Worm (Caenorhabditis elegans) whole organism, L4 larva: Measurements from ENCODE around the gene lin-9.
A peak's percentile ranks its signal among the peaks of the same experiment; 100 is the strongest.

Experiments
- F10B5.3 ChIP-seq: sonication (generic microtip); optimal IDR thresholded peaks from 2 replicates; lab custom pipeline; 2016; ENCODE audit warnings: mild to moderate bottlenecking, missing genetic modification characterization, missing compliant biosample characterization
- F37D6.2 ChIP-seq: sonication (generic microtip); optimal IDR thresholded peaks from 2 replicates; lab custom pipeline; 2016; ENCODE audit warnings: mild to moderate bottlenecking, missing genetic modification characterization, missing compliant biosample characterization
- F44E2.7 ChIP-seq: fragments of 200-800 bp; sonication (Bioruptor generic); IDR thresholded peaks from 2 replicates; pipeline ENCODE4 v2.1.2; 2022; ENCODE audit warnings: missing genetic modification characterization, missing compliant biosample characterization
- F49E8.2 ChIP-seq: sonication (generic microtip); optimal IDR thresholded peaks from 2 replicates; lab custom pipeline; 2016; ENCODE audit warnings: missing compliant biosample characterization, mild to moderate bottlenecking, missing genetic modification characterization, borderline replicate concordance
- T20F7.1 ChIP-seq: fragments of 200-800 bp; sonication (Bioruptor generic); optimal IDR thresholded peaks from 2 replicates; lab custom pipeline; 2018; ENCODE audit warnings: mild to moderate bottlenecking, missing genetic modification characterization, missing compliant biosample characterization
- ZK337.2 ChIP-seq: fragments of 200-800 bp; sonication (Bioruptor generic); IDR thresholded peaks from 2 replicates; pipeline ENCODE4 v1.3.6; 2022; ENCODE audit warnings: missing genetic modification reagents, missing genetic modification characterization, missing compliant biosample characterization
- arid-1 ChIP-seq: fragments of 200-800 bp; sonication (Bioruptor generic); conservative IDR thresholded peaks from 2 replicates; pipeline ENCODE4 v1.3.6; 2022; ENCODE audit warnings: missing genetic modification reagents, missing genetic modification characterization, missing compliant biosample characterization
- ceh-20 ChIP-seq: fragments of 200-800 bp; sonication (Bioruptor generic); IDR thresholded peaks from 2 replicates; pipeline ENCODE4 v1.3.6; 2022; ENCODE audit warnings: missing genetic modification reagents, missing genetic modification characterization, missing compliant biosample characterization
- ceh-28 ChIP-seq: fragments of 150-350 bp; optimal IDR thresholded peaks from 2 replicates; lab custom pipeline; 2014; ENCODE audit warnings: missing biosample characterization, missing genetic modification reagents, missing genetic modification characterization
- ctbp-1 ChIP-seq: fragments of 200-800 bp; sonication (Bioruptor generic); IDR thresholded peaks from 2 replicates; pipeline ENCODE4 v1.3.6; 2022; ENCODE audit warnings: missing genetic modification reagents, missing genetic modification characterization, missing compliant biosample characterization
- daf-12 ChIP-seq: fragments of 150-350 bp; optimal IDR thresholded peaks from 2 replicates; lab custom pipeline; 2014; ENCODE audit warnings: missing biosample characterization, missing genetic modification reagents, missing genetic modification characterization
- daf-16 ChIP-seq, 3 experiments: sonication (generic microtip); optimal IDR thresholded peaks; 2 replicates each; lab custom pipeline; 2016 to 2017; ENCODE audit warnings: missing genetic modification characterization in 3 of 3, missing genetic modification reagents in 3 of 3, mild to moderate bottlenecking in 2 of 3, missing compliant biosample characterization in 2 of 3, missing biosample characterization in 1 of 3, moderate library complexity in 1 of 3
- dmd-6 ChIP-seq: fragments of 200-800 bp; sonication (Bioruptor generic); IDR thresholded peaks from 2 replicates; pipeline ENCODE4 v1.3.6; 2022; ENCODE audit warnings: missing genetic modification reagents, missing genetic modification characterization, missing compliant biosample characterization
- dpl-1 ChIP-seq: fragments of 150-350 bp; optimal IDR thresholded peaks from 2 replicates; lab custom pipeline; 2014; ENCODE audit warnings: missing biosample characterization, missing genetic modification reagents, missing genetic modification characterization
- dve-1 ChIP-seq: sonication (generic microtip); optimal IDR thresholded peaks from 2 replicates; lab custom pipeline; 2017; ENCODE audit warnings: antibody characterized with exemption, mild to moderate bottlenecking, missing genetic modification characterization, missing compliant biosample characterization; ENCODE audit not compliant: insufficient read depth
- fkh-10 ChIP-seq: fragments of 150-350 bp; optimal IDR thresholded peaks from 2 replicates; lab custom pipeline; 2014; ENCODE audit warnings: missing biosample characterization, missing genetic modification reagents, missing genetic modification characterization
- fos-1 ChIP-seq: fragments of 150-350 bp; optimal IDR thresholded peaks from 2 replicates; lab custom pipeline; 2014; ENCODE audit warnings: missing biosample characterization, missing genetic modification characterization
- hlh-11 ChIP-seq: fragments of 200-800 bp; sonication (Bioruptor generic); optimal IDR thresholded peaks from 2 replicates; lab custom pipeline; 2018; ENCODE audit warnings: mild to moderate bottlenecking, missing genetic modification characterization, missing compliant biosample characterization
- hlh-30 ChIP-seq: sonication (generic microtip); optimal IDR thresholded peaks from 2 replicates; lab custom pipeline; 2017; ENCODE audit warnings: antibody characterized with exemption, mild to moderate bottlenecking, missing genetic modification characterization, missing compliant biosample characterization; ENCODE audit not compliant: insufficient read depth
- hmg-1.1 ChIP-seq: fragments of 200-800 bp; sonication (Bioruptor generic); IDR thresholded peaks from 2 replicates; pipeline ENCODE4 v1.3.6; 2022; ENCODE audit warnings: missing genetic modification reagents, missing genetic modification characterization, missing compliant biosample characterization
- lin-1 ChIP-seq: fragments of 200-800 bp; sonication (Bioruptor generic); IDR thresholded peaks from 2 replicates; pipeline ENCODE4 v1.3.6; 2022; ENCODE audit warnings: missing genetic modification reagents, missing genetic modification characterization, missing compliant biosample characterization
- lin-13 ChIP-seq: fragments of 150-350 bp; optimal IDR thresholded peaks from 2 replicates; lab custom pipeline; 2014; ENCODE audit warnings: missing biosample characterization, missing genetic modification reagents, missing genetic modification characterization
- lin-15B ChIP-seq: fragments of 150-350 bp; sonication (generic microtip); optimal IDR thresholded peaks from 3 replicates; lab custom pipeline; 2014; ENCODE audit warnings: missing biosample characterization, missing genetic modification characterization
- lin-38 ChIP-seq: fragments of 200-800 bp; sonication (Bioruptor generic); IDR thresholded peaks from 2 replicates; pipeline ENCODE4 v1.3.6; 2022; ENCODE audit warnings: missing genetic modification reagents, missing genetic modification characterization, missing compliant biosample characterization
- lsy-2 ChIP-seq, 2 experiments: fragments of 150-350 bp in 1 of 2; sonication (generic microtip) in 1 of 2; optimal IDR thresholded peaks; 2 replicates each; lab custom pipeline; 2014 to 2017; ENCODE audit warnings: missing biosample characterization in 2 of 2, missing genetic modification characterization in 2 of 2
- madf-9 ChIP-seq: fragments of 200-800 bp; sonication (Bioruptor generic); conservative IDR thresholded peaks from 2 replicates; pipeline ENCODE4 v1.3.6; 2022; ENCODE audit warnings: missing genetic modification reagents, missing genetic modification characterization, missing compliant biosample characterization
- mdt-29 ChIP-seq: fragments of 200-800 bp; sonication (Bioruptor generic); IDR thresholded peaks from 2 replicates; pipeline ENCODE4 v1.3.6; 2022; ENCODE audit warnings: missing genetic modification reagents, missing genetic modification characterization, missing compliant biosample characterization
- mes-2 ChIP-seq: sonication (generic microtip); optimal IDR thresholded peaks from 2 replicates; lab custom pipeline; 2016; ENCODE audit warnings: missing genotype, mild to moderate bottlenecking, missing genetic modification characterization, missing compliant biosample characterization; ENCODE audit not compliant: poor library complexity, severe bottlenecking
- nhr-102 ChIP-seq: sonication (generic microtip); optimal IDR thresholded peaks from 2 replicates; lab custom pipeline; 2016; ENCODE audit warnings: mild to moderate bottlenecking, missing genetic modification characterization, moderate library complexity, missing compliant biosample characterization
- nhr-11 ChIP-seq: fragments of 150-350 bp; optimal IDR thresholded peaks from 2 replicates; lab custom pipeline; 2014; ENCODE audit warnings: missing biosample characterization, missing genetic modification characterization
- nhr-237 ChIP-seq: sonication (generic microtip); optimal IDR thresholded peaks from 2 replicates; lab custom pipeline; 2017; ENCODE audit warnings: missing biosample characterization, missing genetic modification characterization
- nhr-28 ChIP-seq: fragments of 150-350 bp; optimal IDR thresholded peaks from 2 replicates; lab custom pipeline; 2014; ENCODE audit warnings: missing biosample characterization, missing genetic modification characterization
- nhr-48 ChIP-seq: sonication (generic microtip); optimal IDR thresholded peaks from 2 replicates; lab custom pipeline; 2016; ENCODE audit warnings: mild to moderate bottlenecking, missing genetic modification characterization, missing compliant biosample characterization
- nhr-6 ChIP-seq: fragments of 150-350 bp; optimal IDR thresholded peaks from 2 replicates; lab custom pipeline; 2014; ENCODE audit warnings: missing biosample characterization, missing genetic modification characterization
- nhr-77 ChIP-seq: fragments of 150-350 bp; optimal IDR thresholded peaks from 2 replicates; lab custom pipeline; 2014; ENCODE audit warnings: missing biosample characterization, missing genetic modification characterization
- pha-4 ChIP-seq, 2 experiments: fragments of 150-350 bp in 1 of 2; fragments of 200-800 bp in 1 of 2; sonication (Bioruptor generic) in 1 of 2; IDR thresholded peaks in 1 of 2; optimal IDR thresholded peaks in 1 of 2; 2 replicates each; pipeline versions ENCODE4 v1.3.6 to Lab custom; 2014 to 2022; ENCODE audit warnings: missing genetic modification characterization in 2 of 2, missing genetic modification reagents in 2 of 2, missing biosample characterization in 1 of 2, missing compliant biosample characterization in 1 of 2
- php-3 ChIP-seq: fragments of 200-800 bp; sonication (Bioruptor generic); IDR thresholded peaks from 2 replicates; pipeline ENCODE4 v1.3.6; 2022; ENCODE audit warnings: missing genetic modification reagents, missing genetic modification characterization, missing compliant biosample characterization
- pqm-1 ChIP-seq: sonication (generic microtip); optimal IDR thresholded peaks from 2 replicates; lab custom pipeline; 2017; ENCODE audit warnings: missing biosample characterization, missing genetic modification characterization
- saeg-2 ChIP-seq: fragments of 200-800 bp; sonication (Bioruptor generic); IDR thresholded peaks from 2 replicates; pipeline ENCODE4 v1.3.6; 2022; ENCODE audit warnings: missing genetic modification reagents, missing genetic modification characterization, missing compliant biosample characterization
- sdz-12 ChIP-seq: fragments of 200-800 bp; sonication (Bioruptor generic); optimal IDR thresholded peaks from 2 replicates; lab custom pipeline; 2018; ENCODE audit warnings: mild to moderate bottlenecking, missing genetic modification characterization, missing compliant biosample characterization
- set-16 ChIP-seq: fragments of 200-800 bp; sonication (Bioruptor generic); IDR thresholded peaks from 2 replicates; pipeline ENCODE4 v1.3.6; 2022; ENCODE audit warnings: missing genetic modification reagents, missing genetic modification characterization, missing compliant biosample characterization
- snpc-4 ChIP-seq: fragments of 150-350 bp; optimal IDR thresholded peaks from 2 replicates; lab custom pipeline; 2014; ENCODE audit warnings: missing biosample characterization, missing genetic modification characterization
- tag-97 ChIP-seq: fragments of 200-800 bp; sonication (Bioruptor generic); IDR thresholded peaks from 2 replicates; pipeline ENCODE4 v1.3.6; 2022; ENCODE audit warnings: missing genetic modification characterization, missing compliant biosample characterization
- unc-130 ChIP-seq: sonication (generic microtip); optimal IDR thresholded peaks from 2 replicates; lab custom pipeline; 2016; ENCODE audit warnings: missing genetic modification reagents, missing genetic modification characterization, missing compliant biosample characterization
- unc-62 ChIP-seq, 3 experiments: fragments of 150-350 bp in 1 of 3; sonication (generic microtip); optimal IDR thresholded peaks in 2 of 3; peaks in 1 of 3; 1 replicate in 1 of 3; 2 replicates in 2 of 3; lab custom pipeline; 2014 to 2017; ENCODE audit warnings: missing biosample characterization in 3 of 3, missing genetic modification characterization in 3 of 3, missing genetic modification reagents in 3 of 3, missing genotype in 1 of 3
- zfp-3 ChIP-seq: fragments of 200-800 bp; sonication (Bioruptor generic); conservative IDR thresholded peaks from 2 replicates; pipeline ENCODE4 v1.3.6; 2022; ENCODE audit warnings: missing genetic modification reagents, missing genetic modification characterization, missing compliant biosample characterization
- zip-2 ChIP-seq: fragments of 150-350 bp; optimal IDR thresholded peaks from 2 replicates; lab custom pipeline; 2014; ENCODE audit warnings: missing biosample characterization, missing genetic modification characterization

Gene lin-9

DNA sequence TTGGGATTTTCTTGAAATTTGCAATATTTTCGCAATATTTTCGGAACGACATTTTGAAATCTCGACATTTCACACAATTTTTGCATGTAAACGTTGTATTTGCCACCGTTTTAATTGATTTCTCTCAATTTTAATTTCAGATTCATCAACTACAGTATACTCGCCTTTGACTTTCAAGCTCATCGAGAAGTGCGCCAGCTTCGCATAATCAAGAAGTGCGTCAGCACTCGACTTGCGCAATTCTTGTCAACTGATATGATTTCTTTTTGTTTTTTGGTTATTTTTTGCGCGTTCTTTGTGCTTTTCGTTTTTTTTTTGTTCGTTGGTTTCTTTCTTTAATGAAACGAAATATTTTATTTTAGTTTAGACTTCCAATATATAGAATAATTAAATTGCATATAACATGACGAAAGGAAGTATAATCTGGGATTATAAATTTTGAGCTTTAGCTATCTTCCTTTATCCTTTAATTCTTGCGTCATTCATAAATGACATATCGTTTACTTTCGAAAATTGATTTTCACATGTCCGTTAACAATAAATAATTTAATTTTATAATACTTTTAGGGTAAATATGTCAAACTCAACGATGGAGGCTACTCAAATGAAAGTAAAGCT is 16.6 kb downstream of the lin-9 start, which contains the start of gene famh-136:
TSS of gene famh-136 (plus strand) at position 568 of the 618 bp plus-strand sequence.
- TF ChIP-seq F44E2.7 (GFP tag; lab: Robert Waterston, UW) (no peak), sdz-12 (no peak), arid-1 (GFP tag; lab: Robert Waterston, UW) (peak; percentile 82), nhr-11 (tag; lab: Kevin White, UChicago) (peak; percentile 75), zip-2 (tag; lab: Kevin White, UChicago) (peak; percentile 52), tag-97 (GFP tag; lab: Robert Waterston, UW) (no peak), set-16 (no peak), F10B5.3 (tag; lab: Kevin White, UChicago) (peak; percentile 74), dmd-6 (GFP tag; lab: Robert Waterston, UW) (peak; percentile 91), daf-16 (GFP tag; optimal IDR thresholded peaks at IDR 0.05; lab: Kevin White, UChicago) (peak; percentile 23 to 78), daf-16 (tag; optimal IDR thresholded peaks at IDR 0.05; lab: Kevin White, UChicago) (peak; percentile 78), nhr-77 (tag; lab: Kevin White, UChicago) (peak; percentile 90), daf-12 (tag; lab: Kevin White, UChicago) (no peak), nhr-6 (tag; lab: Kevin White, UChicago) (peak; percentile 65), nhr-48 (tag; lab: Kevin White, UChicago) (peak; percentile 79), hmg-1.1 (peak; percentile 79), mdt-29 (GFP tag; lab: Robert Waterston, UW) (peak; percentile 60; the same call in 1 of the 2 replicates), hlh-30 (tag; lab: Kevin White, UChicago) (peak; percentile 80), madf-9 (GFP tag; lab: Robert Waterston, UW) (0 out of 2 replicates have a peak, but pooled peaks have one; percentile 33), ZK337.2 (GFP tag; lab: Robert Waterston, UW) (no peak), F37D6.2 (peak; percentile 72), ceh-28 (tag; lab: Kevin White, UChicago) (no peak), lsy-2 (tag; optimal IDR thresholded peaks at IDR 0.05; lab: Kevin White, UChicago) (peak; percentile 27 to 95), hlh-11 (tag; lab: Kevin White, UChicago) (peak; percentile 91), pqm-1 (tag; lab: Kevin White, UChicago) (peak; percentile 65), nhr-28 (tag; lab: Kevin White, UChicago) (peak; percentile 82), php-3 (GFP tag; lab: Robert Waterston, UW) (peak; percentile 56), F49E8.2 (peak; percentile 11), snpc-4 (tag; lab: Kevin White, UChicago) (no peak), dpl-1 (GFP tag; lab: Kevin White, UChicago) (peak; percentile 85), nhr-237 (tag; lab: Kevin White, UChicago) (no peak), dve-1 (tag; lab: Kevin White, UChicago) (peak; percentile 98), lin-1 (no peak), ctbp-1 (GFP tag; lab: Robert Waterston, UW) (peak; percentile 80), fos-1 (tag; lab: Kevin White, UChicago) (peak; percentile 35), fkh-10 (GFP tag; lab: Kevin White, UChicago) (peak; percentile 37), lin-15B (tag; lab: Kevin White, UChicago) (no peak), ceh-20 (GFP tag; lab: Robert Waterston, UW) (0 out of 2 replicates have a peak, but pooled peaks have one; percentile 52), unc-130 (GFP tag; lab: Kevin White, UChicago) (peak; percentile 43), T20F7.1 (GFP tag; lab: Kevin White, UChicago) (peak; percentile 82), zfp-3 (peak; percentile 66; the same call in 1 of the 2 replicates), lin-38 (peak; percentile 85), saeg-2 (GFP tag; lab: Robert Waterston, UW) (0 out of 2 replicates have a peak, but pooled peaks have one; percentile 56), pha-4 (GFP tag; IDR thresholded peaks at IDR 0.05; lab: Robert Waterston, UW) (peak; percentile 76), pha-4 (tag; optimal IDR thresholded peaks at IDR 0.05; lab: Kevin White, UChicago) (peak; percentile 89), nhr-102 (tag; lab: Kevin White, UChicago) (peak; percentile 85), lin-13 (GFP tag; lab: Kevin White, UChicago) (peak; percentile 83), mes-2 (peak; percentile 85), unc-62 (GFP tag; optimal IDR thresholded peaks at IDR 0.05 in 1 of 2; lab: Kevin White, UChicago) (peak in 1 of 2 experiments; percentile 99), unc-62 (tag; optimal IDR thresholded peaks at IDR 0.05; lab: Kevin White, UChicago) (no peak)
